Worm (Caenorhabditis elegans) whole organism, young adult: ENCODE results near the gene agr-1.

ENCODE experiments used
- B0035.1 ChIP-seq: sonication (generic microtip); optimal IDR thresholded peaks from 2 replicates; lab custom pipeline; 2016; ENCODE audit warnings: missing genetic modification characterization, mild to moderate bottlenecking, missing compliant biosample characterization, missing genotype, missing genetic modification reagents
- F23B12.7 ChIP-seq: sonication (generic microtip); optimal IDR thresholded peaks from 2 replicates; lab custom pipeline; 2017; ENCODE audit warnings: missing genetic modification characterization, mild to moderate bottlenecking, missing compliant biosample characterization, antibody characterized with exemption, moderate library complexity; ENCODE audit not compliant: insufficient read depth
- Y53F4B.3 ChIP-seq: fragments of 200-800 bp; sonication (Bioruptor generic); IDR thresholded peaks from 2 replicates; pipeline ENCODE4 v1.3.6; 2022; ENCODE audit warnings: missing genetic modification reagents, missing genetic modification characterization, missing compliant biosample characterization
- akir-1 ChIP-seq: fragments of 200-800 bp; sonication (Bioruptor generic); optimal IDR thresholded peaks from 2 replicates; lab custom pipeline; 2018; ENCODE audit warnings: mild to moderate bottlenecking, missing genetic modification characterization, moderate library complexity, missing compliant biosample characterization
- ama-1 ChIP-seq, 3 experiments: fragments of 150-350 bp in 1 of 3; sonication (generic microtip) in 2 of 3; optimal IDR thresholded peaks; 2 replicates each; lab custom pipeline; 2014 to 2018; ENCODE audit warnings: missing biosample characterization in 2 of 3, missing genetic modification characterization in 2 of 3, missing genetic modification reagents in 2 of 3
- dpl-1 ChIP-seq: fragments of 150-350 bp; optimal IDR thresholded peaks from 2 replicates; lab custom pipeline; 2014; ENCODE audit warnings: missing biosample characterization, missing genetic modification reagents, missing genetic modification characterization
- efl-1 ChIP-seq: fragments of 150-350 bp; optimal IDR thresholded peaks from 2 replicates; lab custom pipeline; 2014; ENCODE audit warnings: missing biosample characterization, missing genetic modification reagents, missing genetic modification characterization
- pha-4 ChIP-seq: fragments of 150-350 bp; sonication (generic microtip); optimal IDR thresholded peaks from 2 replicates; lab custom pipeline; 2014; ENCODE audit warnings: missing biosample characterization, missing genetic modification reagents, missing genetic modification characterization
- unc-62 ChIP-seq: fragments of 150-350 bp; optimal IDR thresholded peaks from 2 replicates; lab custom pipeline; 2014; ENCODE audit warnings: missing biosample characterization, missing genetic modification reagents, missing genetic modification characterization
- xnd-1 ChIP-seq: sonication (generic microtip); optimal IDR thresholded peaks from 2 replicates; lab custom pipeline; 2016; ENCODE audit warnings: missing genotype, missing genetic modification reagents, missing genetic modification characterization, missing compliant biosample characterization
- ztf-28 ChIP-seq: fragments of 200-800 bp; sonication (Bioruptor generic); IDR thresholded peaks from 2 replicates; pipeline ENCODE4 v1.3.6; 2022; ENCODE audit warnings: missing genetic modification reagents, missing genetic modification characterization, missing compliant biosample characterization
- ztf-6 ChIP-seq: fragments of 200-800 bp; sonication (Bioruptor generic); IDR thresholded peaks from 2 replicates; pipeline ENCODE4 v1.3.6; 2022; ENCODE audit warnings: missing genetic modification reagents, missing genetic modification characterization, missing compliant biosample characterization

DNA sequence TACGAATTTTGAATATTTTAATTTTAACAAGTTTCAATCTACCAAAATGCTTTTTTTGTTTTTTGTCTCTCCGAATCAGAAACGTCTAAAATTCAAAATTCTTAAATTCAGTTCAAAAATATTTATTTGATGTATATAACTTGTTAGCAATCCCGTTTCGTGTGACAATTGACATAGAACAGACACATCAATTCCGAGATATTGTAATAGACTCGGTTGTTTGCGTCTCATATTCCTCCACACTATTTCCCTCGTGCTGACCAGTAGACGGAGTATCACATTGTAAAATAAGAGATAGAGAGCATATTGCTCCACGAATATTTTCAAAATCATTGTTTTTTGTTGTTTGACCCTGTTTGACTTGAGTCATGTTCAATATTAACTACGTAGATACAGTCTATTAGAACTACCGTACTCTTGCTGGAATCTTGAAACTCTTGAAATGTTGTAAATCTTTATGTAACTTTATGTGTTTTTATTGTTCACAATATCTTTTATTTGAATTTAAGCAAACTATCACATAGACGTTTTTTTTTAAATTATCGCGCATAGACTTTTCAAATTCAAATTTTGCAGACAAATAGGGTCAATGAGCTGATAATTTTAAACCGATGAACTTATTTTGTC lies 13.8 kb upstream of the agr-1 start, which contains the start of gene T13C2.3:
- TF ChIP-seq efl-1 (GFP tag; lab: Kevin White, UChicago) (no peak), B0035.1 (tag; lab: Kevin White, UChicago) (no peak), pha-4 (tag; lab: Kevin White, UChicago) (no peak), dpl-1 (no peak), akir-1 (no peak), Y53F4B.3 (GFP tag; lab: Robert Waterston, UW) (no peak), xnd-1 (tag; lab: Kevin White, UChicago) (no peak), F23B12.7 (tag; lab: Kevin White, UChicago) (no peak), unc-62 (GFP tag; lab: Kevin White, UChicago) (no peak), ztf-28 (GFP tag; lab: Robert Waterston, UW) (no peak), ztf-6 (GFP tag; lab: Robert Waterston, UW) (no peak), ama-1 (optimal IDR thresholded peaks at IDR 0.05; lab: Kevin White, UChicago) (no peak), ama-1 (GFP tag; optimal IDR thresholded peaks at IDR 0.05; lab: Kevin White, UChicago) (no peak)
